Fruit fly (Drosophila melanogaster): ENCODE results near the gene CG43673.
A peak's percentile ranks its signal among the peaks of the same experiment; 100 is the strongest.

Gene CG43673

DNA sequence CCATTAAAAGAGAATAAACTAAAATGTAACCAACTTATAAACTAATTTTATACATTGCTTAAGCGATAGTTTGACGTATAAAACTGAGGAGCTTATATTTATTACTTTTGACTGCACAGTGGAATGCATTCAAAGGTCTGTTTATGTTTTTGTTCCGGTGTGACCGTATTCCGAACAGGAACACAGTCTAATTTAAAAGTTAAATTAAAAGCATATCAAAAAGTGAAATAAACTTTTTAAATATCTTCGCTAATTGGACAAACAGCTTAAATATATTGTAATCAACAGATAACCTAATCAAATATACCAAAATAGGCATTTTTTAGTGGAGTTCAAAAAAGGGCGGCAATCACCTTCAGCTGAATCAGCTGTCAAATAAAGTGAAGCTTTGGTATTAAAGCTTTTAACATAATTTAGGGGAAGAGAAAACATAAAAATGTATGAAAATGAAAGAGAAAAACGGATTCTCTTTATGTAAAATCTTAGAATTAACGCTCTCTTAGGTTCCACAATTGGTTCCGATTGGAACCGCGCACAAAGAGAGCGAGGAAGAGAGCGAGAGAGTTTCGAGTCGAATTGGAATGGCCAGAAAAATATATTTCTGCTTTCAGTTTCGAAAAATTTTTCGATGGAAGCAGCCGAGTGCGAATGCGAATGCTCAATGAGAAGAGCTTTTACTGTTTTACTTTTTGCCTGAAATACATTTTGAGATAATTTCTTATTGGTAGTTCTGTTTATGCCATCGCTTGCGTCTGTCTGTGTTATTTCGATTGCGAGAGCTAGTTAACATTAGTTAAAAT is 25.0 kb downstream of the CG43673 start, which contains the start of the genes PGRP-LE and sd:
Gene PGRP-LE, minus strand, starts transcription at position 117 of the 800 bp plus-strand sequence.
Gene sd, plus strand, starts transcription at position 607 of the 800 bp plus-strand sequence.
- TF ChIP-seq noc (tag; optimal IDR thresholded peaks at IDR 0.05): no peak

- no peak for TF ChIP-seq noc (tag; optimal IDR thresholded peaks at IDR 0.05)
These were observed 25.8 kb downstream of the CG43673 start for dm6 chrX:15804790-15805189.

- no peak for TF ChIP-seq noc (tag; optimal IDR thresholded peaks at IDR 0.05)
These were observed 26.6 kb downstream of the CG43673 start for dm6 chrX:15805523-15805922.

DNA sequence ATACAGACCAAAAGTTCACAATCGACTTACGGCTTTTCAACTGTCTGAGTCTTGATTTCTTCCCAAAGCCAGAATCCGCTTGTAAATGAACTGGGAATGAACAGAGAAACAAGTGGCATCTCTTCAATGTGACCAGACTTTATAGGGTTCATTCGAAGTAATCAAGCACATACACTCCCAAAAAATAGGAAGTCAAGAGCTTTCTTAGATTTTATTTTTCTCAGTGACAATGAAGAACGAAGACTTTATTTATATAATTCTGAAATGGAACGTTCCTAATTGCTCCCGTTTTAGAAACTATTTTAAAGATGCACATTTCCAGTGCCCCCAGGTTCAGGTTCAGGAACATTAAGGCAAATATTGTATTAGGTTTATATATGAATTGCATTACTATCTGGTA is 29.0 kb downstream of the CG43673 start:
- no peak for TF ChIP-seq noc (tag; optimal IDR thresholded peaks at IDR 0.05)

- no peak for TF ChIP-seq noc (tag; optimal IDR thresholded peaks at IDR 0.05)
These were observed 30.3 kb downstream of the CG43673 start, which contains the start of gene CG8509 for dm6 chrX:15809255-15809654. Gene CG8509, plus strand, starts transcription at chrX:15809555.

- TF ChIP-seq noc (tag; optimal IDR thresholded peaks at IDR 0.05): peak; percentile 46
These were observed 33.0 kb downstream of the CG43673 start for dm6 chrX:15811666-15812614.

dm6 chrX:15812615-15812995 is 33.7 kb downstream of the CG43673 start:
- TF ChIP-seq noc (tag; optimal IDR thresholded peaks at IDR 0.05): no peak

dm6 chrX:15813224-15813623 is 34.3 kb downstream of the CG43673 start:
- TF ChIP-seq noc (tag; optimal IDR thresholded peaks at IDR 0.05): no peak

DNA sequence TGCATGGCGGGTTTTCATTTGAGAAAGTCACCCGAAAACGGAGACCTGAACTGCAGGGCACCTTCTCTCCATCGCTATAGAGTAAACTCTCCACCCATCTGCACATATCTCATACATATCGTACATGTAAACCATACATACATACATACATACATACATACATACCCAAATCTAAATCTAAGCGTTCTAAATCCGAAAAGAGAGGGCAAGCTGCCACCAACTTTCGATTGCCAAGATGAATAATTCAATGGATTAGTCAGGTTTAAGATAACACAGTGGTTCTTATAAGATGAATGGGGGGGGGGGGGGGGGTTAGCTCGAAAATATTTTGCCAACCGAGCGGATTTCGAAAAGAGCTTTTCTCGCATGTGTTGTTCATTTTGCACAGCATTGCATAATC is 35.5 kb downstream of the CG43673 start:
- TF ChIP-seq noc (tag; optimal IDR thresholded peaks at IDR 0.05): no peak

DNA sequence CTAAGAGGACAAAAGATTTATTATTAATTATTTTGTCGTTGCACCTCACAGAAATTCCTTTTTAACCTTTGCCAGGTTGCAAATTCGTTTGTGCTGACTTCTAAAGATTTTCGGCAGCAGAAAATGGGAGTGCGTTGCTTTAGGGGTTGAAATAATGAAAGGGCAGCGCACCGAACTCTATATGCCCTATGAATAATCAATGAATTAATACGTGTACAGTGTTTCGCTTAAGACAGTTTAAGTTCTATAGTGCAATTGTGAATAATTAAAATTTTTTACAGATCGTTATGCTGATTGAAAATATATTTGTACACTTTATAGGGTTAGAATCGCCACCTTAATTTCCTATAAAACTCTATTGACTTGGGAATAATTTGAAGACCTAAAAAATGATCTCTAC is 37.2 kb downstream of the CG43673 start:
- no peak for TF ChIP-seq noc (tag; optimal IDR thresholded peaks at IDR 0.05)

dm6 chrX:15816905-15817304 is 38.0 kb downstream of the CG43673 start:
- TF ChIP-seq noc (tag; optimal IDR thresholded peaks at IDR 0.05): no peak

DNA sequence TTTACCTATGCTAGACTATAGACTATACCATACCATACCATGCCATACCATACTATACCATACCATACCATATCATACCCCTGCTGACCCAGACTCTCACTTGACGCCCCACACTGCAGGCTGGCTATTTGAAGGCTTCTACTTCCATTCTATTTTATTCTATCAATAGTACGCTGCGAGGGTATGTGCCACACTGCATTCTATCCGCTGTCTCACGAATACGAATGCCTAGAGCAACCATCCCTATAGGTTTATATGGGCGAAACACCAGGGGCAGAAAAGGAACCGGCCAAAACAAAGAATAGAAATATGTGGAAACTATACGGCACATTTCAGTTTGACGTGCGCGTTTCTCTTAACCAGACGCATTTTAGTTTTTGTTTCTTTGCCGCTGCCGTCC is 38.9 kb downstream of the CG43673 start:
- no peak for TF ChIP-seq noc (tag; optimal IDR thresholded peaks at IDR 0.05)

dm6 chrX:15818608-15819184 is 39.8 kb downstream of the CG43673 start:
- TF ChIP-seq noc (tag; optimal IDR thresholded peaks at IDR 0.05): no peak

dm6 chrX:15822363-15822762 is 43.4 kb downstream of the CG43673 start:
- TF ChIP-seq noc (tag; optimal IDR thresholded peaks at IDR 0.05): no peak

Data from whole organism, larva.